Worm (Caenorhabditis elegans): ENCODE measurements around the gene nkat-1.

nkat-1 gene

ce11 chrX:14127291-14127922, 12.5 kb downstream of the nkat-1 start, which contains the start of gene F28H6.4 (continued):
- TF ChIP-seq ceh-48 (tag; optimal IDR thresholded peaks at IDR 0.05): peak; percentile 45
- no peak for TF ChIP-seq eyg-1 (tag; optimal IDR thresholded peaks at IDR 0.05)
- TF ChIP-seq K02D7.2 (tag; optimal IDR thresholded peaks at IDR 0.05): no peak
- TF ChIP-seq fax-1 (tag; optimal IDR thresholded peaks at IDR 0.05): no peak
- no peak for TF ChIP-seq unc-3 (GFP tag; conservative IDR thresholded peaks at IDR 0.05)
- TF ChIP-seq unc-3 (tag; optimal IDR thresholded peaks at IDR 0.05): no peak
- TF ChIP-seq lin-11 (tag; optimal IDR thresholded peaks at IDR 0.05): no peak
- TF ChIP-seq ceh-6 (GFP tag; optimal IDR thresholded peaks at IDR 0.05): no peak
- no peak for TF ChIP-seq npax-4 (tag; optimal IDR thresholded peaks at IDR 0.05)
- no peak for TF ChIP-seq ref-2 (tag; optimal IDR thresholded peaks at IDR 0.05)
- TF ChIP-seq rnt-1 (tag; optimal IDR thresholded peaks at IDR 0.05): no peak
- no peak for TF ChIP-seq dmd-4 (tag; optimal IDR thresholded peaks at IDR 0.05; ENCODE audit: borderline replicate concordance)

- TF ChIP-seq pqm-1 (tag; optimal IDR thresholded peaks at IDR 0.05) (no peak), unc-86 (tag; optimal IDR thresholded peaks at IDR 0.05) (no peak), hlh-8 (tag; optimal IDR thresholded peaks at IDR 0.05) (no peak), mec-3 (tag; optimal IDR thresholded peaks at IDR 0.05; ENCODE audit: borderline replicate concordance) (no peak), odd-2 (tag; optimal IDR thresholded peaks at IDR 0.05) (no peak), hlh-15 (tag; optimal IDR thresholded peaks at IDR 0.05) (no peak), ceh-6 (GFP tag; optimal IDR thresholded peaks at IDR 0.05) (no peak)
These were observed 14.1 kb downstream of the nkat-1 start, which contains the start of gene F28H6.6 for ce11 chrX:14125870-14126269. Gene F28H6.6, minus strand, starts transcription at chrX:14125879.

ce11 chrX:14118762-14119161, 21.2 kb downstream of the nkat-1 start:
- TF ChIP-seq che-1 (tag; optimal IDR thresholded peaks at IDR 0.05) (no peak), F13H6.1 (tag; optimal IDR thresholded peaks at IDR 0.05) (no peak), fkh-6 (tag; optimal IDR thresholded peaks at IDR 0.05) (no peak), dve-1 (tag; optimal IDR thresholded peaks at IDR 0.05) (no peak), elt-4 (tag; optimal IDR thresholded peaks at IDR 0.05) (no peak), K02D7.2 (tag; optimal IDR thresholded peaks at IDR 0.05) (no peak)

ce11 chrX:14115480-14116161, 24.3 kb downstream of the nkat-1 start, which contains the start of gene F28H6.7:
Gene F28H6.7, plus strand, starts transcription at chrX:14116111.
- TF ChIP-seq npax-4 (tag; optimal IDR thresholded peaks at IDR 0.05): peak; percentile 80
- TF ChIP-seq Y22D7AL.16 (tag; optimal IDR thresholded peaks at IDR 0.05): peak; percentile 90
- TF ChIP-seq mec-3 (tag; optimal IDR thresholded peaks at IDR 0.05; ENCODE audit: borderline replicate concordance): no peak
- peak; percentile 74 for TF ChIP-seq hlh-15 (tag; optimal IDR thresholded peaks at IDR 0.05)
- TF ChIP-seq pros-1 (tag; optimal IDR thresholded peaks at IDR 0.05): no peak
- peak; percentile 78 for TF ChIP-seq C08G9.2 (tag; optimal IDR thresholded peaks at IDR 0.05)
- peak; percentile 39 for TF ChIP-seq dmd-4 (tag; optimal IDR thresholded peaks at IDR 0.05; ENCODE audit: borderline replicate concordance)
- peak; percentile 78 for TF ChIP-seq dve-1 (tag; optimal IDR thresholded peaks at IDR 0.05)
- TF ChIP-seq unc-42 (tag; optimal IDR thresholded peaks at IDR 0.05): peak; percentile 20
- peak; percentile 89 for TF ChIP-seq sox-4 (tag; optimal IDR thresholded peaks at IDR 0.05)
- TF ChIP-seq C38D4.7 (GFP tag; optimal IDR thresholded peaks at IDR 0.05): peak; percentile 90
- no peak for TF ChIP-seq ceh-22 (tag; optimal IDR thresholded peaks at IDR 0.05)
- peak; percentile 91 for TF ChIP-seq lin-11 (tag; optimal IDR thresholded peaks at IDR 0.05)
- TF ChIP-seq nhr-232 (tag; optimal IDR thresholded peaks at IDR 0.05): peak; percentile 95
- peak; percentile 48 for TF ChIP-seq nfya-1 (tag; optimal IDR thresholded peaks at IDR 0.05)
- TF ChIP-seq K02D7.2 (tag; optimal IDR thresholded peaks at IDR 0.05): peak; percentile 76
- TF ChIP-seq ceh-2 (tag; optimal IDR thresholded peaks at IDR 0.05): peak; percentile 82
- TF ChIP-seq ceh-14 (tag; optimal IDR thresholded peaks at IDR 0.05): peak; percentile 72
- TF ChIP-seq elt-2 (tag; optimal IDR thresholded peaks at IDR 0.05): peak; percentile 97
- TF ChIP-seq sdc-2 (tag; optimal IDR thresholded peaks at IDR 0.05): peak; percentile 89
- peak; percentile 87 for TF ChIP-seq gmeb-2 (tag; optimal IDR thresholded peaks at IDR 0.05)
- peak; percentile 45 for TF ChIP-seq tbx-7 (tag; optimal IDR thresholded peaks at IDR 0.05)
- TF ChIP-seq zip-5 (tag; optimal IDR thresholded peaks at IDR 0.05): peak; percentile 59
- TF ChIP-seq ref-2 (tag; optimal IDR thresholded peaks at IDR 0.05): peak; percentile 86
- TF ChIP-seq sox-2 (GFP tag; IDR thresholded peaks at IDR 0.05): peak; percentile 94
- TF ChIP-seq ceh-30 (tag; optimal IDR thresholded peaks at IDR 0.05): no peak
- peak; percentile 85 for TF ChIP-seq ceh-34 (tag; optimal IDR thresholded peaks at IDR 0.05)
- TF ChIP-seq lim-6 (tag; optimal IDR thresholded peaks at IDR 0.05): peak; percentile 78
- TF ChIP-seq ztf-16 (tag; optimal IDR thresholded peaks at IDR 0.05): peak; percentile 92
- TF ChIP-seq unc-55 (GFP tag; optimal IDR thresholded peaks at IDR 0.05): no peak

Data from whole organism, late embryonic.